Worm (Caenorhabditis elegans) whole organism, L4/young adult: ENCODE data around the gene clc-6.

ENCODE experiments used
- W03F9.2 ChIP-seq: fragments of 150-350 bp; optimal IDR thresholded peaks from 2 replicates; lab custom pipeline; 2014; ENCODE audit warnings: missing biosample characterization, missing genetic modification characterization
- dao-5 ChIP-seq: sonication (generic microtip); optimal IDR thresholded peaks from 2 replicates; lab custom pipeline; 2016; ENCODE audit warnings: missing genotype, missing genetic modification characterization, moderate library complexity, missing compliant biosample characterization
- him-1 ChIP-seq: sonication (generic microtip); optimal IDR thresholded peaks from 2 replicates; lab custom pipeline; 2016; ENCODE audit warnings: missing genotype, missing genetic modification reagents, missing genetic modification characterization, missing compliant biosample characterization

DNA sequence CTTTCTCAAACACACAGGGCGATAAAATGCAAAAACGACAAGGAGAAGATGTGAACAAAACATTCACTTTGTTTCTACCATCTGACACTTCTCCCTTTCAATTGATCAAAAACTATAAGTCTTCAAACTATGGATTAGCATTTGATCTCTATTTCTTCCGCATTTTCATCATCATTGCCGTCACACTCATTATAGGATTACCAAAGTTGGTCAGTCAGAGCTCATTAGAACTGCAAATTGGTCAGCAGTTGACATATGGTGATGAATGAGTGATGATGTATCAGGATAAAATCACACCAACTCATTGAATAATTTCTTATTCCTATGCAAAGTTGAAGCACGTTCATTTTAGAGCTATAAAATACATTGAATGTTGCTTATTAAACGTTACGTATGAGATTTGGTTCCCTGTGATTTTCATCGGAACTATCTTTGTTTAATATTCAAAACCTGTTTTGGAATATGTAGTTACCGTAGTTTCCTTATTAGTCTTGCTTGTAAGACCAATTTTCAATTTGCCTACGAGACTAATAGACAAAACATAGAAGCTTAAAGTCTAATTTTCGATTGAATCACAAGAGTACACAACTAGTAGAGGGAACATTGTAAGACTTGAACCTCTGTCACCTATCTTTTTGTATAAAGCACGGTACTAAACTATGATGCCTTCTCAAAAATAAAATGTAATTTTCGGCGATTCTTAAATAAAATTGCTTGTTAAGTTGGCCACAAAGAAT is 13.6 kb upstream of the clc-6 start:
- TF ChIP-seq him-1 (no peak), W03F9.2 (tag; lab: Kevin White, UChicago) (no peak), dao-5 (tag; lab: Kevin White, UChicago) (no peak)
